Fruit fly (Drosophila melanogaster) whole organism: ENCODE measurements around the gene CG12607.

Source experiments
- CG8478 ChIP-seq: fragments of >200 bp; optimal IDR thresholded peaks from 2 replicates; lab custom pipeline; 2018; ENCODE audit warnings: inconsistent platforms
- Dll ChIP-seq: fragments of >200 bp; optimal IDR thresholded peaks from 2 replicates; lab custom pipeline; 2017
- EcR ChIP-seq, 2 experiments: fragments of >200 bp; optimal IDR thresholded peaks; 2 replicates each; lab custom pipeline; 2017; ENCODE audit warnings: missing biosample characterization in 2 of 2, missing genetic modification characterization in 2 of 2, missing genetic modification reagents in 2 of 2
- pan ChIP-seq: fragments of >200 bp; optimal IDR thresholded peaks from 2 replicates; lab custom pipeline; 2017
- psq ChIP-seq: fragments of >200 bp; optimal IDR thresholded peaks from 2 replicates; lab custom pipeline; 2017
- usp ChIP-seq: fragments of >200 bp; optimal IDR thresholded peaks from 2 replicates; lab custom pipeline; 2017; ENCODE audit warnings: missing biosample characterization, missing genetic modification characterization, mixed read lengths

The CG12607 gene

dm6 chr3L:4446273-4446672 lies at the start of gene CG12607:
Gene CG12607 (plus strand): TSS chr3L:4446573.
- TF ChIP-seq EcR (GFP tag; optimal IDR thresholded peaks at IDR 0.05; lab: Kevin White, UChicago), result no peak
- no peak for TF ChIP-seq usp (GFP tag; lab: Kevin White, UChicago)
- TF ChIP-seq Dll (lab: Kevin White, UChicago), result no peak
- no peak for TF ChIP-seq pan (lab: Kevin White, UChicago)
- TF ChIP-seq CG8478 (lab: Kevin White, UChicago), result no peak
- TF ChIP-seq psq (lab: Kevin White, UChicago), result no peak

- TF ChIP-seq usp (GFP tag; lab: Kevin White, UChicago), result no peak
- TF ChIP-seq CG8478 (lab: Kevin White, UChicago), result no peak
- TF ChIP-seq psq (lab: Kevin White, UChicago), result no peak
- no peak for TF ChIP-seq EcR (GFP tag; optimal IDR thresholded peaks at IDR 0.05; lab: Kevin White, UChicago)
Measured at dm6 chr3L:4397137-4397536, 49.2 kb upstream of the CG12607 start.

dm6 chr3L:4397874-4398273 lies 48.5 kb upstream of the CG12607 start:
- TF ChIP-seq usp (GFP tag; lab: Kevin White, UChicago), result no peak

- TF ChIP-seq Dll (lab: Kevin White, UChicago) (no peak), pan (lab: Kevin White, UChicago) (no peak), usp (GFP tag; lab: Kevin White, UChicago) (no peak), CG8478 (lab: Kevin White, UChicago) (no peak), psq (lab: Kevin White, UChicago) (no peak), EcR (GFP tag; optimal IDR thresholded peaks at IDR 0.05; lab: Kevin White, UChicago) (no peak)
Measured at dm6 chr3L:4399905-4400304, 46.5 kb upstream of the CG12607 start.

dm6 chr3L:4401241-4401640 lies 45.1 kb upstream of the CG12607 start:
- TF ChIP-seq usp (GFP tag; lab: Kevin White, UChicago) (no peak), Dll (lab: Kevin White, UChicago) (no peak)

dm6 chr3L:4403180-4403769 lies 43.1 kb upstream of the CG12607 start, which contains the start of gene Syx17:
Gene Syx17 (plus strand): TSS chr3L:4403487.
- TF ChIP-seq pan (lab: Kevin White, UChicago) (no peak), CG8478 (lab: Kevin White, UChicago) (no peak), psq (lab: Kevin White, UChicago) (no peak), EcR (GFP tag; optimal IDR thresholded peaks at IDR 0.05; lab: Kevin White, UChicago) (no peak), usp (GFP tag; lab: Kevin White, UChicago) (no peak), Dll (lab: Kevin White, UChicago) (no peak)

- TF ChIP-seq CG8478 (lab: Kevin White, UChicago) (no peak), pan (lab: Kevin White, UChicago) (no peak), EcR (GFP tag; optimal IDR thresholded peaks at IDR 0.05; lab: Kevin White, UChicago) (no peak), Dll (lab: Kevin White, UChicago) (no peak), usp (GFP tag; lab: Kevin White, UChicago) (no peak), psq (lab: Kevin White, UChicago) (no peak)
Measured at dm6 chr3L:4405922-4406321, 40.5 kb upstream of the CG12607 start, which contains the start of gene CG15019. Gene CG15019 (minus strand): TSS chr3L:4406059.

dm6 chr3L:4406653-4407257 lies 39.6 kb upstream of the CG12607 start, which contains the start of gene TP53INP:
Gene TP53INP (plus strand): TSS chr3L:4406943.
- no peak for TF ChIP-seq CG8478 (lab: Kevin White, UChicago)

- TF ChIP-seq usp (GFP tag; lab: Kevin White, UChicago) (no peak), EcR (GFP tag; optimal IDR thresholded peaks at IDR 0.05; lab: Kevin White, UChicago) (no peak), CG8478 (lab: Kevin White, UChicago) (no peak), pan (lab: Kevin White, UChicago) (no peak)
Measured at dm6 chr3L:4407743-4408142, 38.6 kb upstream of the CG12607 start.

- TF ChIP-seq pan (lab: Kevin White, UChicago) (no peak), EcR (GFP tag; optimal IDR thresholded peaks at IDR 0.05; lab: Kevin White, UChicago) (no peak), usp (GFP tag; lab: Kevin White, UChicago) (no peak), psq (lab: Kevin White, UChicago) (no peak), Dll (lab: Kevin White, UChicago) (no peak), CG8478 (lab: Kevin White, UChicago) (no peak)
Measured at dm6 chr3L:4408313-4409133, 37.9 kb upstream of the CG12607 start.

dm6 chr3L:4409134-4409897 lies 37.1 kb upstream of the CG12607 start:
- no peak for TF ChIP-seq usp (GFP tag; lab: Kevin White, UChicago)
- no peak for TF ChIP-seq pan (lab: Kevin White, UChicago)
- no peak for TF ChIP-seq psq (lab: Kevin White, UChicago)
- no peak for TF ChIP-seq EcR (GFP tag; optimal IDR thresholded peaks at IDR 0.05; lab: Kevin White, UChicago)
- no peak for TF ChIP-seq CG8478 (lab: Kevin White, UChicago)
- TF ChIP-seq Dll (lab: Kevin White, UChicago), result no peak
